Fruit fly (Drosophila melanogaster) whole organism: ENCODE results near the gene CG34164.

Source experiments
- CG8478 ChIP-seq: fragments of >200 bp; optimal IDR thresholded peaks from 2 replicates; lab custom pipeline; 2018; ENCODE audit warnings: inconsistent platforms
- pan ChIP-seq: fragments of >200 bp; optimal IDR thresholded peaks from 2 replicates; lab custom pipeline; 2017
- psq ChIP-seq: fragments of >200 bp; optimal IDR thresholded peaks from 2 replicates; lab custom pipeline; 2017

- no peak for TF ChIP-seq pan (lab: Kevin White, UChicago)
- no peak for TF ChIP-seq CG8478 (lab: Kevin White, UChicago)
- TF ChIP-seq psq (lab: Kevin White, UChicago), result no peak
Measured at dm6 chr2L:12024104-12024503, 32.0 kb upstream of the CG34164 start.
